Worm (Caenorhabditis elegans) whole organism, L1 larva: Measurements from ENCODE around the gene pap-2.

ENCODE experiments used
- C04F5.9 ChIP-seq: sonication (generic microtip); optimal IDR thresholded peaks from 2 replicates; lab custom pipeline; 2016; ENCODE audit warnings: missing genetic modification characterization, missing compliant biosample characterization
- C16A3.4 ChIP-seq: fragments of 150-350 bp; optimal IDR thresholded peaks from 2 replicates; lab custom pipeline; 2014; ENCODE audit warnings: missing biosample characterization, missing genetic modification characterization
- F16B12.6 ChIP-seq: fragments of 150-350 bp; optimal IDR thresholded peaks from 2 replicates; lab custom pipeline; 2014; ENCODE audit warnings: missing biosample characterization, missing genetic modification characterization
- Y116A8C.19 ChIP-seq: sonication (generic microtip); optimal IDR thresholded peaks from 2 replicates; lab custom pipeline; 2016; ENCODE audit warnings: missing compliant biosample characterization, missing genetic modification characterization, borderline replicate concordance
- aha-1 ChIP-seq: fragments of 150-350 bp; optimal IDR thresholded peaks from 2 replicates; lab custom pipeline; 2014; ENCODE audit warnings: missing biosample characterization, missing genetic modification characterization
- aly-2 ChIP-seq: fragments of 150-350 bp; optimal IDR thresholded peaks from 2 replicates; lab custom pipeline; 2014; ENCODE audit warnings: missing biosample characterization, missing genetic modification characterization
- ama-1 ChIP-seq: fragments of 150-350 bp; optimal IDR thresholded peaks from 2 replicates; lab custom pipeline; 2014
- blmp-1 ChIP-seq: fragments of 150-350 bp; optimal IDR thresholded peaks from 2 replicates; lab custom pipeline; 2014; ENCODE audit warnings: missing biosample characterization, missing genetic modification characterization
- ceh-82 ChIP-seq, 3 experiments: fragments of 150-350 bp in 1 of 3; sonication (generic microtip) in 2 of 3; optimal IDR thresholded peaks; 2 replicates each; lab custom pipeline; 2014 to 2017; ENCODE audit warnings: missing biosample characterization in 3 of 3, missing genetic modification characterization in 3 of 3
- ceh-90 ChIP-seq: sonication (generic microtip); optimal IDR thresholded peaks from 2 replicates; lab custom pipeline; 2016; ENCODE audit warnings: missing genetic modification characterization, missing compliant biosample characterization
- ces-1 ChIP-seq: fragments of 150-350 bp; optimal IDR thresholded peaks from 2 replicates; lab custom pipeline; 2014; ENCODE audit warnings: missing biosample characterization, missing genetic modification reagents, missing genetic modification characterization
- efl-1 ChIP-seq, 4 experiments: fragments of 150-350 bp; optimal IDR thresholded peaks in 3 of 4; peaks in 1 of 4; 1 replicate in 1 of 4; 2 replicates in 3 of 4; lab custom pipeline; 2014; ENCODE audit warnings: missing biosample characterization in 2 of 4, missing genetic modification characterization in 2 of 4, missing genetic modification reagents in 2 of 4
- elt-2 ChIP-seq: sonication (generic microtip); optimal IDR thresholded peaks from 2 replicates; lab custom pipeline; 2016; ENCODE audit warnings: missing genetic modification characterization, mild to moderate bottlenecking, inconsistent platforms, missing compliant biosample characterization, missing genetic modification reagents
- elt-3 ChIP-seq, 6 experiments: fragments of 150-350 bp in 1 of 6; sonication (generic microtip); optimal IDR thresholded peaks; 2 replicates each; lab custom pipeline; 2017 to 2018; ENCODE audit warnings: missing biosample characterization in 6 of 6, missing genetic modification characterization in 6 of 6, inconsistent platforms in 1 of 6
- ets-5 ChIP-seq: fragments of 200-800 bp; sonication (Bioruptor generic); IDR thresholded peaks from 2 replicates; pipeline ENCODE4 v1.3.6; 2022; ENCODE audit warnings: missing genetic modification characterization, missing compliant biosample characterization
- fkh-10 ChIP-seq: sonication (generic microtip); optimal IDR thresholded peaks from 2 replicates; lab custom pipeline; 2017; ENCODE audit warnings: missing biosample characterization, missing genetic modification reagents, missing genetic modification characterization
- fkh-8 ChIP-seq: sonication (generic microtip); optimal IDR thresholded peaks from 2 replicates; lab custom pipeline; 2016; ENCODE audit warnings: mild to moderate bottlenecking, missing genetic modification characterization, missing compliant biosample characterization
- fos-1 ChIP-seq: fragments of 150-350 bp; optimal IDR thresholded peaks from 2 replicates; lab custom pipeline; 2014; ENCODE audit warnings: missing biosample characterization, missing genetic modification characterization
- grh-1 ChIP-seq: fragments of 200-800 bp; sonication (Bioruptor generic); IDR thresholded peaks from 2 replicates; pipeline ENCODE4 v1.3.6; 2022; ENCODE audit warnings: missing genetic modification reagents, missing genetic modification characterization, missing compliant biosample characterization
- hlh-4 ChIP-seq: sonication (generic microtip); optimal IDR thresholded peaks from 2 replicates; lab custom pipeline; 2016; ENCODE audit warnings: mild to moderate bottlenecking, missing genetic modification characterization, missing compliant biosample characterization
- hpl-2 ChIP-seq: fragments of 150-350 bp; optimal IDR thresholded peaks from 2 replicates; lab custom pipeline; 2014; ENCODE audit warnings: missing biosample characterization, missing genetic modification reagents, missing genetic modification characterization
- lin-13 ChIP-seq: fragments of 150-350 bp; optimal IDR thresholded peaks from 2 replicates; lab custom pipeline; 2014; ENCODE audit warnings: missing biosample characterization, missing genetic modification reagents, missing genetic modification characterization
- lin-15B ChIP-seq: fragments of 150-350 bp; sonication (generic microtip); optimal IDR thresholded peaks from 3 replicates; lab custom pipeline; 2014; ENCODE audit warnings: missing biosample characterization, missing genetic modification characterization
- lin-35 ChIP-seq, 2 experiments: fragments of 150-350 bp; optimal IDR thresholded peaks; 2 replicates each; lab custom pipeline; 2014; ENCODE audit warnings: missing biosample characterization in 2 of 2, missing genetic modification characterization in 2 of 2, missing genetic modification reagents in 2 of 2
- lir-3 ChIP-seq: sonication (generic microtip); optimal IDR thresholded peaks from 2 replicates; lab custom pipeline; 2016; ENCODE audit warnings: mild to moderate bottlenecking, missing genetic modification characterization, moderate library complexity, missing compliant biosample characterization; ENCODE audit not compliant: poor library complexity
- lsy-2 ChIP-seq, 2 experiments: fragments of 150-350 bp; optimal IDR thresholded peaks; 2 replicates each; lab custom pipeline; 2014; ENCODE audit warnings: missing biosample characterization in 2 of 2, missing genetic modification characterization in 2 of 2
- mab-9 ChIP-seq: fragments of 200-800 bp; sonication (Bioruptor generic); IDR thresholded peaks from 2 replicates; pipeline ENCODE4 v1.3.6; 2022; ENCODE audit warnings: missing genetic modification reagents, missing genetic modification characterization, missing compliant biosample characterization
- mef-2 ChIP-seq: fragments of 150-350 bp; optimal IDR thresholded peaks from 2 replicates; lab custom pipeline; 2014; ENCODE audit warnings: missing biosample characterization, missing genetic modification characterization
- mep-1 ChIP-seq: fragments of 150-350 bp; optimal IDR thresholded peaks from 2 replicates; lab custom pipeline; 2014; ENCODE audit warnings: missing biosample characterization, missing genetic modification characterization
- nhr-11 ChIP-seq: fragments of 150-350 bp; optimal IDR thresholded peaks from 2 replicates; lab custom pipeline; 2014; ENCODE audit warnings: missing biosample characterization, missing genetic modification characterization
- nhr-12 ChIP-seq: sonication (generic microtip); optimal IDR thresholded peaks from 2 replicates; lab custom pipeline; 2017; ENCODE audit warnings: missing biosample characterization, missing genetic modification characterization
- nhr-19 ChIP-seq: fragments of 200-800 bp; sonication (Bioruptor generic); conservative IDR thresholded peaks from 2 replicates; pipeline ENCODE4 v1.3.6; 2022; ENCODE audit warnings: missing genetic modification characterization, missing compliant biosample characterization
- nhr-20 ChIP-seq: sonication (generic microtip); optimal IDR thresholded peaks from 2 replicates; lab custom pipeline; 2016; ENCODE audit warnings: mild to moderate bottlenecking, missing genetic modification characterization, missing compliant biosample characterization
- nhr-237 ChIP-seq: fragments of 150-350 bp; optimal IDR thresholded peaks from 2 replicates; lab custom pipeline; 2014; ENCODE audit warnings: missing biosample characterization, missing genetic modification characterization
- nhr-28 ChIP-seq: fragments of 150-350 bp; optimal IDR thresholded peaks from 2 replicates; lab custom pipeline; 2014; ENCODE audit warnings: missing biosample characterization, missing genetic modification characterization
- nhr-71 ChIP-seq: sonication (generic microtip); optimal IDR thresholded peaks from 2 replicates; lab custom pipeline; 2016; ENCODE audit warnings: mild to moderate bottlenecking, missing genetic modification characterization, moderate library complexity, missing compliant biosample characterization
- nhr-76 ChIP-seq: sonication (generic microtip); optimal IDR thresholded peaks from 2 replicates; lab custom pipeline; 2017; ENCODE audit warnings: missing biosample characterization, missing genetic modification characterization
- nhr-77 ChIP-seq: fragments of 150-350 bp; optimal IDR thresholded peaks from 2 replicates; lab custom pipeline; 2014; ENCODE audit warnings: missing biosample characterization, missing genetic modification characterization
- nhr-84 ChIP-seq: sonication (generic microtip); optimal IDR thresholded peaks from 2 replicates; lab custom pipeline; 2017; ENCODE audit warnings: missing biosample characterization, missing genetic modification characterization
- nhr-85 ChIP-seq: sonication (generic microtip); peaks from one replicate; lab custom pipeline; 2016; ENCODE audit warnings: missing genetic modification characterization, inconsistent platforms, missing compliant biosample characterization
- nhr-90 ChIP-seq: sonication (generic microtip); optimal IDR thresholded peaks from 2 replicates; lab custom pipeline; 2016; ENCODE audit warnings: mild to moderate bottlenecking, missing genetic modification characterization, missing compliant biosample characterization; ENCODE audit not compliant: poor library complexity
- pqm-1 ChIP-seq: sonication (generic microtip); optimal IDR thresholded peaks from 3 replicates; lab custom pipeline; 2017; ENCODE audit warnings: missing biosample characterization, missing genetic modification characterization
- snu-23 ChIP-seq: sonication (generic microtip); optimal IDR thresholded peaks from 2 replicates; lab custom pipeline; 2016; ENCODE audit warnings: missing genetic modification characterization, missing compliant biosample characterization
- sup-37 ChIP-seq: fragments of 200-800 bp; sonication (Bioruptor generic); optimal IDR thresholded peaks from 2 replicates; lab custom pipeline; 2018; ENCODE audit warnings: mild to moderate bottlenecking, missing genetic modification characterization, missing compliant biosample characterization
- swsn-7 ChIP-seq: sonication (generic microtip); optimal IDR thresholded peaks from 2 replicates; lab custom pipeline; 2016; ENCODE audit warnings: missing genetic modification characterization, missing compliant biosample characterization
- tbx-2 ChIP-seq: sonication (generic microtip); optimal IDR thresholded peaks from 2 replicates; lab custom pipeline; 2016; ENCODE audit warnings: missing genetic modification characterization, missing compliant biosample characterization
- unc-130 ChIP-seq: fragments of 150-350 bp; optimal IDR thresholded peaks from 2 replicates; lab custom pipeline; 2017; ENCODE audit warnings: missing biosample characterization, missing genetic modification characterization, inconsistent platforms
- unc-30 ChIP-seq: sonication (generic microtip); optimal IDR thresholded peaks from 2 replicates; lab custom pipeline; 2017; ENCODE audit warnings: missing biosample characterization, missing genetic modification characterization
- unc-62 ChIP-seq: fragments of 150-350 bp; optimal IDR thresholded peaks from 2 replicates; lab custom pipeline; 2014; ENCODE audit warnings: missing biosample characterization, missing genetic modification reagents, missing genetic modification characterization
- vab-15 ChIP-seq: sonication (generic microtip); optimal IDR thresholded peaks from 2 replicates; lab custom pipeline; 2017; ENCODE audit warnings: missing genotype, mild to moderate bottlenecking, missing genetic modification characterization, missing compliant biosample characterization
- ztf-11 ChIP-seq, 2 experiments: sonication (generic microtip); optimal IDR thresholded peaks; 2 replicates each; lab custom pipeline; 2016 to 2017; ENCODE audit warnings: missing genetic modification characterization in 2 of 2, missing biosample characterization in 1 of 2, missing compliant biosample characterization in 1 of 2
- ztf-4 ChIP-seq: fragments of 150-350 bp; optimal IDR thresholded peaks from 2 replicates; lab custom pipeline; 2014; ENCODE audit warnings: missing biosample characterization, missing genetic modification characterization

Gene pap-2

ce11 chrII:9589667-9590066 is 19.5 kb downstream of the pap-2 start, which contains the start of gene eral-1 (continued):
- TF ChIP-seq elt-2 (tag; lab: Kevin White, UChicago): no peak
- TF ChIP-seq, all 84 proteins: peak for 0

DNA sequence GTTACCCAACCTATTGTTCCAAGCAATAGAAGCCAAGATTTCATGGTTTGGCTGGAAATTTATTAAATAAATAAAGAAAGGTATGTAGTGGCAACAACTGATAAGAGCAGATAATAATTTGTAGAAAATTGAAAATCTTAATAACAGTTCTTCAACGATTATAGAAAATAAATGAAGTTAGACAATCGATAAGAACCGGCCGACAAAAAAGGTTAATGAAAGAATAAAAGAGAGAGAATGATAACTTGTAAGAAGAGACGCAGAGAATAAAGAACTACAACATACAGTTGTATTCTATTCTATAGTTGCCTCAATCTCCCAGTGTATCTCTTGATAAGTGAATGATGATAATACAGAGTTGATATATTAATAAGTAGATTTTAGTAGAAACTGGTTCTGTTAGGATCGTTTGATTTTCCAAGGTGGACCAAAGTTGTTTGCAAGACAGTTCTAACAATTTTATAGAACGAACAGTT is 22.4 kb downstream of the pap-2 start, which contains the start of gene ugt-58:
Gene ugt-58, minus strand, starts transcription at position 51 of the 476 bp plus-strand sequence.
- no peak for TF ChIP-seq grh-1
- no peak for TF ChIP-seq unc-62 (GFP tag; lab: Kevin White, UChicago)
- TF ChIP-seq lir-3 (tag; lab: Kevin White, UChicago): no peak
- no peak for TF ChIP-seq nhr-12 (tag; lab: Kevin White, UChicago)
- TF ChIP-seq hlh-4: no peak
- no peak for TF ChIP-seq ztf-4 (tag; lab: Kevin White, UChicago)
- no peak for TF ChIP-seq F16B12.6 (tag; lab: Kevin White, UChicago)
- TF ChIP-seq sup-37 (GFP tag; lab: Kevin White, UChicago): no peak
- TF ChIP-seq lin-13: no peak
- peak; percentile 22 for TF ChIP-seq nhr-19 (GFP tag; lab: Robert Waterston, UW)
- TF ChIP-seq ces-1 (GFP tag; lab: Kevin White, UChicago): no peak
- no peak for TF ChIP-seq nhr-84 (tag; lab: Kevin White, UChicago)
- TF ChIP-seq fkh-8 (tag; lab: Kevin White, UChicago): no peak
- no peak for TF ChIP-seq unc-30 (tag; lab: Kevin White, UChicago)
- TF ChIP-seq elt-3 (tag; optimal IDR thresholded peaks at IDR 0.05; lab: Kevin White, UChicago): peak in 5 of 6 experiments; percentile 33 to 74 (median 53)
- no peak for TF ChIP-seq C16A3.4 (tag; lab: Kevin White, UChicago)
- no peak for TF ChIP-seq nhr-77 (tag; lab: Kevin White, UChicago)
- peak; percentile 15 to 17 for TF ChIP-seq lsy-2 (tag; optimal IDR thresholded peaks at IDR 0.05; lab: Kevin White, UChicago)
- TF ChIP-seq ama-1 (lab: Kevin White, UChicago): no peak
- no peak for TF ChIP-seq ets-5 (GFP tag; lab: Robert Waterston, UW)
- TF ChIP-seq lin-15B (tag; lab: Kevin White, UChicago): no peak
- no peak for TF ChIP-seq ceh-90 (tag; lab: Kevin White, UChicago)
- no peak for TF ChIP-seq ceh-82 (tag; optimal IDR thresholded peaks at IDR 0.05; lab: Kevin White, UChicago)
- TF ChIP-seq efl-1 (optimal IDR thresholded peaks at IDR 0.05; lab: Kevin White, UChicago): no peak
- no peak for TF ChIP-seq efl-1 (GFP tag; optimal IDR thresholded peaks at IDR 0.05 in 1 of 2; lab: Kevin White, UChicago)
- no peak for TF ChIP-seq fos-1
- TF ChIP-seq nhr-76: no peak
- TF ChIP-seq swsn-7 (tag; lab: Kevin White, UChicago): no peak
- peak in 1 of 2 experiments; percentile 39 for TF ChIP-seq lin-35 (GFP tag; optimal IDR thresholded peaks at IDR 0.05; lab: Kevin White, UChicago)
- TF ChIP-seq mep-1: peak; percentile 29
- no peak for TF ChIP-seq pqm-1 (tag; lab: Kevin White, UChicago)
- no peak for TF ChIP-seq hpl-2 (GFP tag; lab: Kevin White, UChicago)
- peak; percentile 72 for TF ChIP-seq nhr-85
- no peak for TF ChIP-seq fkh-10
- TF ChIP-seq nhr-237 (tag; lab: Kevin White, UChicago): no peak
- no peak for TF ChIP-seq nhr-11 (tag; lab: Kevin White, UChicago)
- no peak for TF ChIP-seq aly-2
- no peak for TF ChIP-seq nhr-90 (tag; lab: Kevin White, UChicago)
- peak; percentile 40 for TF ChIP-seq elt-2 (tag; lab: Kevin White, UChicago)
- no peak for TF ChIP-seq C04F5.9 (tag; lab: Kevin White, UChicago)
- TF ChIP-seq vab-15 (tag; lab: Kevin White, UChicago): no peak
- TF ChIP-seq Y116A8C.19: no peak
- TF ChIP-seq ztf-11 (tag; optimal IDR thresholded peaks at IDR 0.05; lab: Kevin White, UChicago): no peak
- TF ChIP-seq nhr-71 (tag; lab: Kevin White, UChicago): peak; percentile 42
- TF ChIP-seq blmp-1 (tag; lab: Kevin White, UChicago): peak; percentile 23
- TF ChIP-seq mef-2 (tag; lab: Kevin White, UChicago): no peak
- no peak for TF ChIP-seq unc-130 (tag; lab: Kevin White, UChicago)
- TF ChIP-seq nhr-28: peak; percentile 36
- TF ChIP-seq mab-9 (GFP tag; lab: Robert Waterston, UW): no peak
- TF ChIP-seq nhr-20 (tag; lab: Kevin White, UChicago): peak; percentile 80
- no peak for TF ChIP-seq tbx-2 (tag; lab: Kevin White, UChicago)
- TF ChIP-seq aha-1: no peak
- TF ChIP-seq snu-23 (GFP tag; lab: Kevin White, UChicago): peak; percentile 27
